Worm (Caenorhabditis elegans) whole organism, L4 larva: ENCODE results near the gene tra-3.

Experiments
- ZK337.2 ChIP-seq: fragments of 200-800 bp; sonication (Bioruptor generic); IDR thresholded peaks from 2 replicates; pipeline ENCODE4 v1.3.6; 2022; ENCODE audit warnings: missing genetic modification reagents, missing genetic modification characterization, missing compliant biosample characterization
- ceh-62 ChIP-seq: sonication (generic microtip); optimal IDR thresholded peaks from 2 replicates; lab custom pipeline; 2017; ENCODE audit warnings: missing biosample characterization, missing genetic modification characterization
- dpl-1 ChIP-seq: fragments of 150-350 bp; optimal IDR thresholded peaks from 2 replicates; lab custom pipeline; 2014; ENCODE audit warnings: missing biosample characterization, missing genetic modification reagents, missing genetic modification characterization
- lin-13 ChIP-seq: fragments of 150-350 bp; optimal IDR thresholded peaks from 2 replicates; lab custom pipeline; 2014; ENCODE audit warnings: missing biosample characterization, missing genetic modification reagents, missing genetic modification characterization
- lin-38 ChIP-seq: fragments of 200-800 bp; sonication (Bioruptor generic); IDR thresholded peaks from 2 replicates; pipeline ENCODE4 v1.3.6; 2022; ENCODE audit warnings: missing genetic modification reagents, missing genetic modification characterization, missing compliant biosample characterization
- lin-39 ChIP-seq: fragments of 150-350 bp; optimal IDR thresholded peaks from 2 replicates; lab custom pipeline; 2014; ENCODE audit warnings: missing biosample characterization, missing genetic modification reagents, missing genetic modification characterization
- nhr-42 ChIP-seq: fragments of 200-800 bp; sonication (Bioruptor generic); IDR thresholded peaks from 2 replicates; pipeline ENCODE4 v1.3.6; 2022; ENCODE audit warnings: missing genetic modification characterization, missing compliant biosample characterization
- nhr-76 ChIP-seq: fragments of 150-350 bp; optimal IDR thresholded peaks from 2 replicates; lab custom pipeline; 2014; ENCODE audit warnings: missing biosample characterization, missing genetic modification characterization
- skn-1 ChIP-seq: fragments of 150-350 bp; optimal IDR thresholded peaks from 2 replicates; lab custom pipeline; 2014; ENCODE audit warnings: missing biosample characterization, missing genetic modification characterization
- unc-39 ChIP-seq: sonication (generic microtip); optimal IDR thresholded peaks from 2 replicates; lab custom pipeline; 2017; ENCODE audit warnings: missing biosample characterization, missing genetic modification characterization
- unc-62 ChIP-seq, 3 experiments: fragments of 150-350 bp in 1 of 3; sonication (generic microtip); optimal IDR thresholded peaks in 2 of 3; peaks in 1 of 3; 1 replicate in 1 of 3; 2 replicates in 2 of 3; lab custom pipeline; 2014 to 2017; ENCODE audit warnings: missing biosample characterization in 3 of 3, missing genetic modification characterization in 3 of 3, missing genetic modification reagents in 3 of 3, missing genotype in 1 of 3
- ztf-11 ChIP-seq: fragments of 150-350 bp; optimal IDR thresholded peaks from 2 replicates; lab custom pipeline; 2014; ENCODE audit warnings: missing biosample characterization, missing genetic modification characterization

ce11 chrIV:14391746-14392145, 52.2 kb downstream of the tra-3 start:
- TF ChIP-seq ceh-62 (no peak), nhr-76 (no peak), nhr-42 (GFP tag; lab: Robert Waterston, UW) (no peak), unc-39 (tag; lab: Kevin White, UChicago) (no peak), unc-62 (GFP tag; optimal IDR thresholded peaks at IDR 0.05 in 1 of 2; lab: Kevin White, UChicago) (peak in 1 of 2 experiments; percentile 87), unc-62 (tag; optimal IDR thresholded peaks at IDR 0.05; lab: Kevin White, UChicago) (no peak), ztf-11 (no peak), lin-39 (tag; lab: Kevin White, UChicago) (no peak), dpl-1 (GFP tag; lab: Kevin White, UChicago) (no peak), ZK337.2 (GFP tag; lab: Robert Waterston, UW) (no peak), skn-1 (no peak), lin-13 (no peak), lin-38 (GFP tag; lab: Robert Waterston, UW) (no peak)
